Worm (Caenorhabditis elegans) whole organism, L2 larva: ENCODE results near the gene lips-11.

Experiments
- C34F6.9 ChIP-seq: fragments of 150-350 bp; optimal IDR thresholded peaks from 2 replicates; lab custom pipeline; 2014; ENCODE audit warnings: missing biosample characterization, missing genetic modification characterization
- R02D3.7 ChIP-seq: fragments of 150-350 bp; optimal IDR thresholded peaks from 2 replicates; lab custom pipeline; 2014; ENCODE audit warnings: missing biosample characterization, missing genetic modification characterization
- lin-11 ChIP-seq: fragments of 150-350 bp; sonication (generic microtip); optimal IDR thresholded peaks from 2 replicates; lab custom pipeline; 2014; ENCODE audit warnings: missing biosample characterization, missing genetic modification characterization, inconsistent platforms, mixed read lengths
- nhr-77 ChIP-seq: fragments of 150-350 bp; optimal IDR thresholded peaks from 2 replicates; lab custom pipeline; 2014; ENCODE audit warnings: missing biosample characterization, missing genetic modification characterization
- unc-55 ChIP-seq: fragments of 150-350 bp; sonication (generic microtip); optimal IDR thresholded peaks from 3 replicates; lab custom pipeline; 2014; ENCODE audit warnings: missing biosample characterization, missing genetic modification reagents, missing genetic modification characterization
- unc-62 ChIP-seq: fragments of 150-350 bp; optimal IDR thresholded peaks from 2 replicates; lab custom pipeline; 2014; ENCODE audit warnings: missing biosample characterization, missing genetic modification reagents, missing genetic modification characterization

DNA sequence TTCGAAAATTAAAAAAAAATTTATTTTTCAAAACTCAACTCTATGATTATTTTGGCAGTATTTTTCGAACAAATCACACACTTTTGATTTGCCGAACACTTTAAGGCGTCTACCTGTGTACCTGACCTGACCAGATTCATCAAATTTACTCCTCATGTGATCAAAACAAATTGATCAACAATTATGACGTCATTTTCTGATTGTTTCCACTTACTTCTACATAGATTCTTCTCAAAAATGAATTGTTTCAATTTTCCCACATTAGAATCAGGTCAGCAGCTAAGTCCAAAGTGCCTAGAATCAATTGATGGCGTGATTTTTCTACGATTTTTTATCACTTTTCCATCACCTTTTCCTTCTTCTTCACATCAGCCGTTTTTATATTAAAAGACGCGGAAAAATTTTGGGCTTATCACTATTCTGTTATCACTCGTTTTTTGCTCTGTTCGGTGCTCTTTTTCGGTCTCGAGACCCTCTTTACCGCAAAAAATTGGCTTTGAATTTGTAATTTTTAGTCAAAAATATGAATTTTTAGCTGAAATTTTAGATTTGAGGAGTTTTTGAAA is 32.5 kb upstream of the lips-11 start:
- no peak for TF ChIP-seq nhr-77
- no peak for TF ChIP-seq unc-55 (GFP tag; lab: Kevin White, UChicago)
- TF ChIP-seq unc-62 = no peak
- TF ChIP-seq C34F6.9 (tag; lab: Kevin White, UChicago) = no peak
- TF ChIP-seq R02D3.7 (tag; lab: Kevin White, UChicago) = no peak
- TF ChIP-seq lin-11 (tag; lab: Kevin White, UChicago) = no peak
